Worm (Caenorhabditis elegans) whole organism, L1 larva: ENCODE results near the gene K10G4.5.

Experiments used
- blmp-1 ChIP-seq: fragments of 150-350 bp; optimal IDR thresholded peaks from 2 replicates; lab custom pipeline; 2014; ENCODE audit warnings: missing biosample characterization, missing genetic modification characterization
- ceh-82 ChIP-seq, 3 experiments: fragments of 150-350 bp in 1 of 3; sonication (generic microtip) in 2 of 3; optimal IDR thresholded peaks; 2 replicates each; lab custom pipeline; 2014 to 2017; ENCODE audit warnings: missing biosample characterization in 3 of 3, missing genetic modification characterization in 3 of 3
- fkh-10 ChIP-seq: sonication (generic microtip); optimal IDR thresholded peaks from 2 replicates; lab custom pipeline; 2017; ENCODE audit warnings: missing biosample characterization, missing genetic modification reagents, missing genetic modification characterization
- lin-14 ChIP-seq: fragments of 200-800 bp; sonication (Bioruptor generic); optimal IDR thresholded peaks from 2 replicates; lab custom pipeline; 2018; ENCODE audit warnings: mild to moderate bottlenecking, missing genetic modification characterization, moderate library complexity, missing compliant biosample characterization
- rnt-1 ChIP-seq: sonication (generic microtip); optimal IDR thresholded peaks from 2 replicates; lab custom pipeline; 2016; ENCODE audit warnings: mild to moderate bottlenecking, missing genetic modification characterization, moderate library complexity, missing compliant biosample characterization
- snpc-4 ChIP-seq: fragments of 150-350 bp; optimal IDR thresholded peaks from 2 replicates; lab custom pipeline; 2014; ENCODE audit warnings: missing biosample characterization, missing genetic modification characterization

- no peak for TF ChIP-seq snpc-4 (tag; lab: Kevin White, UChicago)
- TF ChIP-seq ceh-82 (tag; optimal IDR thresholded peaks at IDR 0.05; lab: Kevin White, UChicago), result no peak
- no peak for TF ChIP-seq lin-14 (GFP tag; lab: Kevin White, UChicago)
- no peak for TF ChIP-seq fkh-10
- TF ChIP-seq blmp-1 (tag; lab: Kevin White, UChicago), result no peak
- TF ChIP-seq rnt-1, result no peak
Observed at ce11 chrV:17257637-17258036, 43.6 kb downstream of the K10G4.5 start.
